Worm (Caenorhabditis elegans): ENCODE results near the gene T26E4.18.

DNA sequence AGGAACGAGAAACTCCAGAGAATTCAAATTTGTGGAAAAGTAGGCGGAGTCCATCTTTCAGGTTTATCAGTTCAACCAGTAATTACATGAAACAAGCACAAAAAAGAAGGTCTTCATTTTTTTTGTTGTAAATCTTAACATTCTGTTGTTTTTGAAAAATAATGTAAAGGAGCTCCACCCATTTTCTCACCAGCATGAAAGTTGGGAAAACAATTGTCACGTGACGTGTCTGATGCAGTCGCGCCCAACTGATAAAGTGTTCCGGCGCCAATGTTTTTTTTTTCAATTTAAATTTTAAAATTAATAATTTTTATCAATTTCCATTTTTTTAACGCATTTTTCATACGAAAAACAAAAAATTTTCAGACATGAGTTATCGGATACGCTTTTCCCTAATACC is 34.6 kb downstream of the T26E4.18 start, which contains the start of gene F57A10.4:
- TF ChIP-seq sdz-38 (tag; optimal IDR thresholded peaks at IDR 0.05), result no peak
- TF ChIP-seq efl-1 (GFP tag; optimal IDR thresholded peaks at IDR 0.05), result peak; percentile 45
- no peak for TF ChIP-seq Y79H2A.3 (GFP tag; conservative IDR thresholded peaks at IDR 0.05)
- TF ChIP-seq ets-4 (GFP tag; optimal IDR thresholded peaks at IDR 0.05), result no peak
- TF ChIP-seq pha-4 (tag; optimal IDR thresholded peaks at IDR 0.05), result no peak
- TF ChIP-seq nfya-2 (GFP tag; IDR thresholded peaks at IDR 0.05), result no peak
- TF ChIP-seq ceh-40 (GFP tag; IDR thresholded peaks at IDR 0.05), result no peak
- TF ChIP-seq unc-62 (GFP tag; optimal IDR thresholded peaks at IDR 0.05), result no peak
- no peak for TF ChIP-seq rec-8 (tag; optimal IDR thresholded peaks at IDR 0.05)
- TF ChIP-seq ceh-27 (GFP tag; optimal IDR thresholded peaks at IDR 0.05), result no peak
- no peak for TF ChIP-seq mel-28 (tag; optimal IDR thresholded peaks at IDR 0.05; ENCODE audit: borderline replicate concordance)
- no peak for TF ChIP-seq C06A6.2 (GFP tag; conservative IDR thresholded peaks at IDR 0.05)

Measured in whole organism, young adult.